Fruit fly (Drosophila melanogaster) whole organism, embryonic: ENCODE measurements around the gene velo.
A peak's percentile ranks its signal among the peaks of the same experiment; 100 is the strongest.

ENCODE experiments used
- Antp ChIP-seq: fragments of 200-800 bp; sonication (Bioruptor generic); optimal IDR thresholded peaks from 3 replicates; lab custom pipeline; 2016; ENCODE audit warnings: missing biosample characterization, missing genetic modification characterization
- Blimp-1 ChIP-seq: fragments of 200-800 bp; sonication (Bioruptor generic); optimal IDR thresholded peaks from 3 replicates; lab custom pipeline; 2018; ENCODE audit warnings: missing biosample characterization, missing genetic modification characterization, mild to moderate bottlenecking, moderate library complexity, missing genetic modification reagents
- CG1024 ChIP-seq: fragments of 200-800 bp; sonication (Bioruptor generic); IDR thresholded peaks from 2 replicates; pipeline ENCODE4 v1.3.6; 2022; ENCODE audit warnings: missing biosample characterization, missing genetic modification characterization
- CG10543 ChIP-seq: fragments of 200-800 bp; sonication (Bioruptor generic); optimal IDR thresholded peaks from 3 replicates; lab custom pipeline; 2017; ENCODE audit warnings: missing biosample characterization, mild to moderate bottlenecking, missing genetic modification characterization, moderate library complexity
- CG10654 ChIP-seq: fragments of 200-800 bp; sonication (Bioruptor generic); optimal IDR thresholded peaks from 2 replicates; lab custom pipeline; 2016; ENCODE audit warnings: missing biosample characterization, missing genetic modification characterization
- CG12942 ChIP-seq: fragments of 200-800 bp; sonication (Bioruptor generic); optimal IDR thresholded peaks from 3 replicates; lab custom pipeline; 2016; ENCODE audit warnings: missing biosample characterization, missing genetic modification characterization
- CG13287 ChIP-seq: fragments of 200-800 bp; sonication (Bioruptor generic); IDR thresholded peaks from 2 replicates; pipeline ENCODE4 v1.3.6; 2022; ENCODE audit warnings: missing biosample characterization, missing genetic modification characterization; ENCODE audit not compliant: partially characterized antibody
- CG14860 ChIP-seq: fragments of 200-800 bp; sonication (Bioruptor generic); IDR thresholded peaks from 3 replicates; pipeline ENCODE4 v1.3.6; 2022; ENCODE audit warnings: missing biosample characterization, missing genetic modification characterization; ENCODE audit not compliant: partially characterized antibody
- CG15479 ChIP-seq: fragments of 200-800 bp; sonication (Bioruptor generic); optimal IDR thresholded peaks from 3 replicates; lab custom pipeline; 2019; ENCODE audit warnings: missing biosample characterization, mild to moderate bottlenecking, missing genetic modification characterization, moderate library complexity
- CG17186 ChIP-seq: fragments of 200-800 bp; sonication (Bioruptor generic); optimal IDR thresholded peaks from 3 replicates; lab custom pipeline; 2017; ENCODE audit warnings: missing biosample characterization, missing genetic modification reagents, missing genetic modification characterization
- CG17359 ChIP-seq: fragments of 200-800 bp; sonication (Bioruptor generic); optimal IDR thresholded peaks from 3 replicates; lab custom pipeline; 2018; ENCODE audit warnings: missing biosample characterization, mild to moderate bottlenecking, missing genetic modification characterization, moderate library complexity
- CG1832 ChIP-seq: fragments of 200-800 bp; sonication (Bioruptor generic); optimal IDR thresholded peaks from 2 replicates; lab custom pipeline; 2017; ENCODE audit warnings: missing biosample characterization, mild to moderate bottlenecking, missing genetic modification characterization, inconsistent platforms
- CG2116 ChIP-seq: fragments of 200-800 bp; sonication (Bioruptor generic); optimal IDR thresholded peaks from 3 replicates; lab custom pipeline; 2018; ENCODE audit warnings: missing biosample characterization, mild to moderate bottlenecking, missing genetic modification characterization
- CG3065 ChIP-seq: fragments of 200-800 bp; sonication (Bioruptor generic); optimal IDR thresholded peaks from 2 replicates; lab custom pipeline; 2016; ENCODE audit warnings: missing biosample characterization, missing genetic modification characterization
- CG3726 ChIP-seq: fragments of 200-800 bp; sonication (Bioruptor generic); IDR thresholded peaks from 3 replicates; pipeline ENCODE4, ENCODE4 v1.3.6; 2022; ENCODE audit warnings: missing biosample characterization, missing genetic modification characterization
- CG42726 ChIP-seq: fragments of 200-800 bp; sonication (Bioruptor generic); IDR thresholded peaks from 2 replicates; pipeline ENCODE4 v1.3.6; 2022; ENCODE audit warnings: missing biosample characterization, missing genetic modification characterization; ENCODE audit not compliant: partially characterized antibody
- CG4820 ChIP-seq: fragments of 200-800 bp; sonication (Bioruptor generic); optimal IDR thresholded peaks from 3 replicates; lab custom pipeline; 2016; ENCODE audit warnings: missing biosample characterization, missing genetic modification characterization
- CG6683 ChIP-seq: fragments of 200-800 bp; sonication (Bioruptor generic); optimal IDR thresholded peaks from 2 replicates; lab custom pipeline; 2017; ENCODE audit warnings: missing biosample characterization, mild to moderate bottlenecking, missing genetic modification characterization, missing genetic modification reagents
- CG7963 ChIP-seq: fragments of 200-800 bp; sonication (Bioruptor generic); IDR thresholded peaks from 3 replicates; pipeline ENCODE4 v1.3.6; 2022; ENCODE audit warnings: missing biosample characterization, missing genetic modification characterization; ENCODE audit not compliant: partially characterized antibody
- CkIIα-i1 ChIP-seq: fragments of 200-800 bp; sonication (Bioruptor generic); IDR thresholded peaks from 2 replicates; pipeline ENCODE4 v1.3.6; 2022; ENCODE audit warnings: missing biosample characterization, missing genetic modification characterization
- E2f2 ChIP-seq: fragments of 200-800 bp; sonication (Bioruptor generic); IDR thresholded peaks from 2 replicates; pipeline ENCODE4 v1.3.6; 2022; ENCODE audit warnings: missing biosample characterization, missing genetic modification characterization
- Eip74EF ChIP-seq, 2 experiments: fragments of 200-800 bp in 1 of 2; fragments of >200 bp in 1 of 2; sonication (Bioruptor generic) in 1 of 2; optimal IDR thresholded peaks; 2 replicates each; lab custom pipeline; 2017 to 2019; ENCODE audit warnings: missing biosample characterization in 2 of 2, missing genetic modification characterization in 2 of 2, mild to moderate bottlenecking in 1 of 2, moderate library complexity in 1 of 2
- Med ChIP-seq: fragments of 200-800 bp; sonication (Bioruptor generic); peaks from one replicate; lab custom pipeline; 2016; ENCODE audit warnings: missing biosample characterization, missing genetic modification characterization, mild to moderate bottlenecking, inconsistent platforms, moderate library complexity
- NFAT ChIP-seq: fragments of 200-800 bp; sonication (Bioruptor generic); IDR thresholded peaks from 2 replicates; pipeline ENCODE4 v1.3.6; 2022; ENCODE audit warnings: missing biosample characterization, missing genetic modification characterization
- NfI ChIP-seq: fragments of 200-800 bp; sonication (Bioruptor generic); optimal IDR thresholded peaks from 3 replicates; lab custom pipeline; 2018; ENCODE audit warnings: missing biosample characterization, mild to moderate bottlenecking, missing genetic modification characterization, moderate library complexity
- Sox102F ChIP-seq: fragments of 200-800 bp; sonication (Bioruptor generic); optimal IDR thresholded peaks from 2 replicates; lab custom pipeline; 2018; ENCODE audit warnings: missing biosample characterization, mild to moderate bottlenecking, missing genetic modification characterization, moderate library complexity
- Tbp ChIP-seq: fragments of >200 bp; optimal IDR thresholded peaks from 2 replicates; lab custom pipeline; 2018; ENCODE audit warnings: missing biosample characterization, missing genetic modification characterization
- ase ChIP-seq: fragments of 200-800 bp; sonication (Bioruptor generic); IDR thresholded peaks from 3 replicates; pipeline ENCODE4 v1.3.6; 2022; ENCODE audit warnings: missing biosample characterization, missing genetic modification characterization
- ato ChIP-seq: fragments of 200-800 bp; sonication (Bioruptor generic); IDR thresholded peaks from 2 replicates; pipeline ENCODE4 v1.3.6; 2022; ENCODE audit warnings: missing biosample characterization, missing genetic modification characterization; ENCODE audit not compliant: partially characterized antibody
- bbx ChIP-seq: fragments of 200-800 bp; sonication (Bioruptor generic); IDR thresholded peaks from 2 replicates; pipeline ENCODE4 v1.3.6; 2022; ENCODE audit warnings: missing biosample characterization, missing genetic modification characterization; ENCODE audit not compliant: partially characterized antibody
- cg ChIP-seq: fragments of 200-800 bp; sonication (Bioruptor generic); optimal IDR thresholded peaks from 3 replicates; lab custom pipeline; 2019; ENCODE audit warnings: missing biosample characterization, mild to moderate bottlenecking, missing genetic modification characterization, moderate library complexity
- chinmo ChIP-seq: fragments of 200-800 bp; sonication (Bioruptor generic); IDR thresholded peaks from 4 replicates; pipeline ENCODE4 v1.3.6; 2022; ENCODE audit warnings: missing biosample characterization, missing genetic modification characterization; ENCODE audit not compliant: partially characterized antibody
- dan ChIP-seq: fragments of 200-800 bp; sonication (Bioruptor generic); IDR thresholded peaks from 2 replicates; pipeline ENCODE4 v1.3.6; 2022; ENCODE audit warnings: missing biosample characterization, missing genetic modification characterization
- dmrt99B ChIP-seq: fragments of 200-800 bp; sonication (Bioruptor generic); optimal IDR thresholded peaks from 2 replicates; lab custom pipeline; 2018; ENCODE audit warnings: missing biosample characterization, mild to moderate bottlenecking, missing genetic modification characterization, moderate library complexity
- esg ChIP-seq: fragments of 200-800 bp; sonication (Bioruptor generic); conservative IDR thresholded peaks from 2 replicates; pipeline ENCODE4 v1.3.6; 2022; ENCODE audit warnings: missing biosample characterization, missing genetic modification characterization
- fd3F ChIP-seq: fragments of 200-800 bp; sonication (Bioruptor generic); optimal IDR thresholded peaks from 2 replicates; lab custom pipeline; 2018; ENCODE audit warnings: missing biosample characterization, mild to moderate bottlenecking, missing genetic modification characterization, moderate library complexity
- ftz-f1 ChIP-seq: fragments of 200-800 bp; sonication (Bioruptor generic); optimal IDR thresholded peaks from 2 replicates; lab custom pipeline; 2016; ENCODE audit warnings: missing biosample characterization, missing genetic modification characterization
- kay ChIP-seq: fragments of 200-800 bp; sonication (Bioruptor generic); optimal IDR thresholded peaks from 2 replicates; lab custom pipeline; 2016; ENCODE audit warnings: missing biosample characterization, missing genetic modification characterization
- knrl ChIP-seq: fragments of 200-800 bp; sonication (Bioruptor generic); IDR thresholded peaks from 3 replicates; pipeline ENCODE4 v1.3.6; 2022; ENCODE audit warnings: missing biosample characterization, missing genetic modification characterization; ENCODE audit not compliant: partially characterized antibody
- nmo ChIP-seq: fragments of 200-800 bp; sonication (Bioruptor generic); optimal IDR thresholded peaks from 2 replicates; lab custom pipeline; 2018; ENCODE audit warnings: missing biosample characterization, mild to moderate bottlenecking, missing genetic modification characterization, moderate library complexity
- psq ChIP-seq: fragments of 200-800 bp; sonication (Bioruptor generic); optimal IDR thresholded peaks from 2 replicates; lab custom pipeline; 2017; ENCODE audit warnings: missing biosample characterization, missing genetic modification characterization
- shn ChIP-seq: fragments of 200-800 bp; sonication (Bioruptor generic); optimal IDR thresholded peaks from 3 replicates; lab custom pipeline; 2016; ENCODE audit warnings: missing biosample characterization, missing genetic modification characterization
- sr ChIP-seq: fragments of 200-800 bp; sonication (Bioruptor generic); IDR thresholded peaks from 3 replicates; pipeline ENCODE4 v1.3.6; 2022; ENCODE audit warnings: missing biosample characterization, missing genetic modification characterization
- stwl ChIP-seq: fragments of 200-800 bp; sonication (Bioruptor generic); optimal IDR thresholded peaks from 3 replicates; lab custom pipeline; 2018; ENCODE audit warnings: missing biosample characterization, mild to moderate bottlenecking, missing genetic modification characterization, moderate library complexity
- tap ChIP-seq: fragments of 200-800 bp; optimal IDR thresholded peaks from 3 replicates; lab custom pipeline; 2019; ENCODE audit warnings: missing biosample characterization, mild to moderate bottlenecking, missing genetic modification characterization, moderate library complexity
- tin ChIP-seq: fragments of 200-800 bp; sonication (Bioruptor generic); optimal IDR thresholded peaks from 3 replicates; lab custom pipeline; 2016; ENCODE audit warnings: missing biosample characterization, missing genetic modification characterization
- trh ChIP-seq: fragments of 200-800 bp; sonication (Bioruptor generic); optimal IDR thresholded peaks from 2 replicates; lab custom pipeline; 2016; ENCODE audit warnings: missing biosample characterization, missing genetic modification characterization
- zfh2 ChIP-seq: fragments of 200-800 bp; sonication (Bioruptor generic); optimal IDR thresholded peaks from 2 replicates; lab custom pipeline; 2016; ENCODE audit warnings: missing biosample characterization, missing genetic modification characterization

The velo gene

DNA sequence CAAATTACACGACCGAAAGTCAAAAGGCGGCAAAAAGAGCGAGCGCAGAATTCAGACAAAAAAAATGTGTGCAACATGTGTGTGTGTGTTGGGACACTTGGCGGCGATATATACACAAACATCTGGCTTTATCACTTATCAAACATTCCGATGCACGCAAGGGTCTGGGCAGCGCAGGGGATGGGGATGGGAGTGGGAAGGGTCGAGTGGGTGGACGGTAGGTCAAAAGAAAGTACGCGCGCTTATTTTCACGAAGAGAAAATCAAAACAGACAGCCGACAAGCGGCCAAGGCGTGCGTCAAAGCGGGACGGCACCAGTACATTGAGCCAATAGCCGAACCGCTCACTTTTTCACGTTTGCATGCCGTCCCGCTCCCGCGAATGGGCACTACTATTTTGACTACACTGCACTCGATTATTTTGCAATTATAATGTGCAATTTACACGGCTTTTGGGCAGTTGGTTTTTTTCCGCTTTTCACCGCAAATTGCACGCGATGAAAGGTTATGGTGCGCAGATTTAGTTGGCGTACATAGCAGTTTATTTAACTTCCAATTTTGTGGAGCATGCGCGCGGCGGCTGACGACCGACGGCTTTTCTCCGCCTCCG lies 10.3 kb downstream of the velo start (continued):
- TF ChIP-seq CG7963 (GFP tag; lab: Robert Waterston, UW): peak; percentile 43; the same call in 1 of the 3 replicates
- TF ChIP-seq CG17359 (tag; lab: Kevin White, UChicago): no peak
- TF ChIP-seq chinmo (GFP tag; lab: Robert Waterston, UW): peak; percentile 69; the same call in 1 of the 4 replicates
- no peak for TF ChIP-seq CG3726 (GFP tag; lab: Robert Waterston, UW)
- TF ChIP-seq CG14860 (GFP tag; lab: Robert Waterston, UW): no peak
- TF ChIP-seq CG42726 (GFP tag; lab: Robert Waterston, UW): peak; percentile 28; the same call in 1 of the 2 replicates
- TF ChIP-seq cg: peak; percentile 11
- TF ChIP-seq CG3065 (GFP tag; lab: Kevin White, UChicago): no peak
- no peak for TF ChIP-seq trh (GFP tag; lab: Kevin White, UChicago)
- TF ChIP-seq NFAT (GFP tag; lab: Robert Waterston, UW): no peak; the same call in 1 of the 2 replicates
- TF ChIP-seq CG10543 (GFP tag; lab: Kevin White, UChicago): no peak
- peak; percentile 38 for TF ChIP-seq ftz-f1 (GFP tag; lab: Kevin White, UChicago)
- peak; percentile 44; the same call in 1 of the 2 replicates for TF ChIP-seq E2f2 (GFP tag; lab: Robert Waterston, UW)
- 0 out of 2 replicates have a peak, but pooled peaks have one; percentile 6 for TF ChIP-seq bbx (GFP tag; lab: Robert Waterston, UW)
- no peak for TF ChIP-seq esg (GFP tag; lab: Robert Waterston, UW)
- no peak for TF ChIP-seq Tbp (GFP tag; lab: Kevin White, UChicago)
- no peak for TF ChIP-seq Antp (GFP tag; lab: Kevin White, UChicago)
- TF ChIP-seq Sox102F (GFP tag; lab: Kevin White, UChicago): no peak
- peak; percentile 96 for TF ChIP-seq CG15479 (GFP tag; lab: Kevin White, UChicago)
- TF ChIP-seq shn (GFP tag; lab: Kevin White, UChicago): peak; percentile 3
- TF ChIP-seq zfh2 (GFP tag; lab: Kevin White, UChicago): no peak
- no peak for TF ChIP-seq Eip74EF (GFP tag; optimal IDR thresholded peaks at IDR 0.05; lab: Kevin White, UChicago)
- 0 out of 2 replicates have a peak, but pooled peaks have one; percentile 23 for TF ChIP-seq ato (GFP tag; lab: Robert Waterston, UW)
- TF ChIP-seq CG10654 (GFP tag; lab: Kevin White, UChicago): no peak
- no peak for TF ChIP-seq NfI
- peak; percentile 24 for TF ChIP-seq CG2116 (GFP tag; lab: Kevin White, UChicago)
- no peak for TF ChIP-seq CG4820 (GFP tag; lab: Kevin White, UChicago)
- peak; percentile 2 for TF ChIP-seq stwl (tag; lab: Kevin White, UChicago)
- peak; percentile 2 for TF ChIP-seq CG6683
- TF ChIP-seq knrl (GFP tag; lab: Robert Waterston, UW): peak; percentile 47; the same call in 2 of the 3 replicates
- no peak for TF ChIP-seq tin (GFP tag; lab: Kevin White, UChicago)
- no peak for TF ChIP-seq dmrt99B (tag; lab: Kevin White, UChicago)
- TF ChIP-seq psq: peak; percentile 99
- no peak for TF ChIP-seq kay (GFP tag; lab: Kevin White, UChicago)
- peak; percentile 97 for TF ChIP-seq CG1832 (GFP tag; lab: Kevin White, UChicago)
- TF ChIP-seq sr (GFP tag; lab: Robert Waterston, UW): peak; percentile 97
- no peak for TF ChIP-seq tap (tag; lab: Kevin White, UChicago)
- TF ChIP-seq CG17186 (GFP tag; lab: Kevin White, UChicago): peak; percentile 45
- TF ChIP-seq ase (GFP tag; lab: Robert Waterston, UW): no peak
- TF ChIP-seq dan: no peak
- TF ChIP-seq Blimp-1: no peak
- no peak for TF ChIP-seq CG12942 (GFP tag; lab: Kevin White, UChicago)
- no peak for TF ChIP-seq CG1024 (GFP tag; lab: Robert Waterston, UW)
- peak; percentile 31 for TF ChIP-seq CG13287 (GFP tag; lab: Robert Waterston, UW)
- TF ChIP-seq fd3F (GFP tag; lab: Kevin White, UChicago): no peak
- no peak for TF ChIP-seq CkIIα-i1
- peak; percentile 84 for TF ChIP-seq Med
- peak; percentile 65 for TF ChIP-seq nmo (GFP tag; lab: Kevin White, UChicago)
